Worm (Caenorhabditis elegans) whole organism, late embryonic: ENCODE measurements around the gene W01B6.6.
A peak's percentile ranks its signal among the peaks of the same experiment; 100 is the strongest.

ENCODE experiments used
- C08G9.2 ChIP-seq: sonication (generic microtip); optimal IDR thresholded peaks from 2 replicates; lab custom pipeline; 2016; ENCODE audit warnings: mild to moderate bottlenecking, missing genetic modification characterization, moderate library complexity, missing compliant biosample characterization
- C38D4.7 ChIP-seq: fragments of 200-800 bp; sonication (Bioruptor generic); optimal IDR thresholded peaks from 2 replicates; lab custom pipeline; 2018; ENCODE audit warnings: mild to moderate bottlenecking, missing genetic modification characterization, moderate library complexity, missing compliant biosample characterization
- K02D7.2 ChIP-seq: sonication (generic microtip); optimal IDR thresholded peaks from 2 replicates; lab custom pipeline; 2017; ENCODE audit warnings: mild to moderate bottlenecking, missing genetic modification characterization, missing compliant biosample characterization
- K09A11.1 ChIP-seq: sonication (generic microtip); optimal IDR thresholded peaks from 2 replicates; lab custom pipeline; 2017; ENCODE audit warnings: antibody characterized with exemption, mild to moderate bottlenecking, missing genetic modification characterization, missing compliant biosample characterization; ENCODE audit not compliant: insufficient read depth
- T23F11.4 ChIP-seq: fragments of 200-800 bp; sonication (Bioruptor generic); optimal IDR thresholded peaks from 2 replicates; lab custom pipeline; 2018; ENCODE audit warnings: mild to moderate bottlenecking, missing genetic modification characterization, missing compliant biosample characterization
- ahr-1 ChIP-seq: sonication (generic microtip); optimal IDR thresholded peaks from 2 replicates; lab custom pipeline; 2016; ENCODE audit warnings: missing genetic modification characterization, missing compliant biosample characterization
- ama-1 ChIP-seq: fragments of 150-350 bp; optimal IDR thresholded peaks from 2 replicates; lab custom pipeline; 2014
- ceh-18 ChIP-seq: sonication (generic microtip); optimal IDR thresholded peaks from 2 replicates; lab custom pipeline; 2016; ENCODE audit warnings: missing genetic modification characterization, missing compliant biosample characterization
- ceh-2 ChIP-seq: sonication (generic microtip); optimal IDR thresholded peaks from 2 replicates; lab custom pipeline; 2016; ENCODE audit warnings: missing genotype, missing genetic modification characterization, missing compliant biosample characterization
- ceh-22 ChIP-seq: sonication (generic microtip); optimal IDR thresholded peaks from 2 replicates; lab custom pipeline; 2017; ENCODE audit warnings: missing biosample characterization, missing genetic modification characterization
- ceh-24 ChIP-seq: sonication (generic microtip); optimal IDR thresholded peaks from 2 replicates; lab custom pipeline; 2016; ENCODE audit warnings: mild to moderate bottlenecking, missing genetic modification characterization, missing compliant biosample characterization
- ceh-31 ChIP-seq: sonication (generic microtip); optimal IDR thresholded peaks from 2 replicates; lab custom pipeline; 2016; ENCODE audit warnings: missing genetic modification characterization, missing compliant biosample characterization
- ceh-34 ChIP-seq: sonication (generic microtip); optimal IDR thresholded peaks from 2 replicates; lab custom pipeline; 2016; ENCODE audit warnings: mild to moderate bottlenecking, missing genetic modification characterization, missing compliant biosample characterization
- ceh-45 ChIP-seq: fragments of 200-800 bp; sonication (Bioruptor generic); IDR thresholded peaks from 2 replicates; pipeline ENCODE4 v1.3.6; 2022; ENCODE audit warnings: missing genetic modification reagents, missing genetic modification characterization, missing compliant biosample characterization
- che-1 ChIP-seq: sonication (generic microtip); optimal IDR thresholded peaks from 2 replicates; lab custom pipeline; 2016; ENCODE audit warnings: mild to moderate bottlenecking, missing genetic modification characterization, missing compliant biosample characterization
- dmd-4 ChIP-seq: sonication (generic microtip); optimal IDR thresholded peaks from 2 replicates; lab custom pipeline; 2016; ENCODE audit warnings: borderline replicate concordance, missing genetic modification characterization, missing compliant biosample characterization
- elt-2 ChIP-seq: sonication (generic microtip); optimal IDR thresholded peaks from 2 replicates; lab custom pipeline; 2016; ENCODE audit warnings: missing genetic modification reagents, missing genetic modification characterization, missing compliant biosample characterization
- fkh-10 ChIP-seq: fragments of 150-350 bp; optimal IDR thresholded peaks from 2 replicates; lab custom pipeline; 2014; ENCODE audit warnings: missing biosample characterization, missing genetic modification reagents, missing genetic modification characterization
- fkh-6 ChIP-seq: sonication (generic microtip); optimal IDR thresholded peaks from 2 replicates; lab custom pipeline; 2016; ENCODE audit warnings: missing genetic modification characterization, missing compliant biosample characterization
- hlh-13 ChIP-seq: fragments of 200-800 bp; sonication (Bioruptor generic); optimal IDR thresholded peaks from 2 replicates; lab custom pipeline; 2018; ENCODE audit warnings: mild to moderate bottlenecking, missing genetic modification characterization, missing compliant biosample characterization
- hlh-30 ChIP-seq: sonication (generic microtip); optimal IDR thresholded peaks from 2 replicates; lab custom pipeline; 2017; ENCODE audit warnings: antibody characterized with exemption, missing genetic modification characterization, missing compliant biosample characterization; ENCODE audit not compliant: insufficient read depth
- hlh-8 ChIP-seq: sonication (generic microtip); optimal IDR thresholded peaks from 2 replicates; lab custom pipeline; 2016; ENCODE audit warnings: missing genotype, missing genetic modification characterization, missing compliant biosample characterization
- lim-6 ChIP-seq: sonication (generic microtip); optimal IDR thresholded peaks from 2 replicates; lab custom pipeline; 2016; ENCODE audit warnings: missing genetic modification characterization, missing compliant biosample characterization
- lin-11 ChIP-seq: fragments of 200-800 bp; sonication (Bioruptor generic); optimal IDR thresholded peaks from 2 replicates; lab custom pipeline; 2018; ENCODE audit warnings: mild to moderate bottlenecking, missing genetic modification characterization, missing compliant biosample characterization
- madf-2 ChIP-seq: sonication (generic microtip); optimal IDR thresholded peaks from 2 replicates; lab custom pipeline; 2017; ENCODE audit warnings: missing genetic modification characterization, missing compliant biosample characterization
- mec-3 ChIP-seq: sonication (generic microtip); optimal IDR thresholded peaks from 2 replicates; lab custom pipeline; 2016; ENCODE audit warnings: borderline replicate concordance, missing genetic modification characterization, missing compliant biosample characterization
- nhr-11 ChIP-seq: fragments of 150-350 bp; optimal IDR thresholded peaks from 2 replicates; lab custom pipeline; 2014; ENCODE audit warnings: missing biosample characterization, missing genetic modification characterization
- pag-3 ChIP-seq: sonication (generic microtip); optimal IDR thresholded peaks from 2 replicates; lab custom pipeline; 2016; ENCODE audit warnings: missing compliant biosample characterization, missing genetic modification characterization, borderline replicate concordance
- pat-9 ChIP-seq: fragments of 200-800 bp; sonication (Bioruptor generic); optimal IDR thresholded peaks from 2 replicates; lab custom pipeline; 2018; ENCODE audit warnings: mild to moderate bottlenecking, missing genetic modification characterization, moderate library complexity, missing compliant biosample characterization
- pax-1 ChIP-seq: fragments of 150-350 bp; optimal IDR thresholded peaks from 2 replicates; lab custom pipeline; 2014; ENCODE audit warnings: missing biosample characterization, missing genetic modification characterization
- pros-1 ChIP-seq: fragments of 150-350 bp; optimal IDR thresholded peaks from 2 replicates; lab custom pipeline; 2014; ENCODE audit warnings: missing biosample characterization, missing genetic modification reagents, missing genetic modification characterization
- ref-2 ChIP-seq: sonication (generic microtip); optimal IDR thresholded peaks from 2 replicates; lab custom pipeline; 2016; ENCODE audit warnings: missing genetic modification characterization, missing compliant biosample characterization
- syd-9 ChIP-seq: sonication (generic microtip); optimal IDR thresholded peaks from 2 replicates; lab custom pipeline; 2016; ENCODE audit warnings: mild to moderate bottlenecking, missing genetic modification characterization, moderate library complexity, missing compliant biosample characterization
- tbx-2 ChIP-seq: sonication (generic microtip); optimal IDR thresholded peaks from 2 replicates; lab custom pipeline; 2016; ENCODE audit warnings: missing genetic modification characterization, missing compliant biosample characterization
- unc-3 ChIP-seq, 2 experiments: fragments of 200-800 bp in 1 of 2; sonication (Bioruptor generic) in 1 of 2; sonication (generic microtip) in 1 of 2; conservative IDR thresholded peaks in 1 of 2; optimal IDR thresholded peaks in 1 of 2; 2 replicates each; pipeline versions ENCODE4 v1.3.6 to Lab custom; 2016 to 2022; ENCODE audit warnings: missing compliant biosample characterization in 2 of 2, missing genetic modification characterization in 2 of 2, missing genetic modification reagents in 1 of 2
- unc-42 ChIP-seq: sonication (generic microtip); optimal IDR thresholded peaks from 2 replicates; lab custom pipeline; 2016; ENCODE audit warnings: missing genotype, missing genetic modification characterization, missing compliant biosample characterization
- unc-55 ChIP-seq: sonication (generic microtip); optimal IDR thresholded peaks from 2 replicates; lab custom pipeline; 2017; ENCODE audit warnings: missing biosample characterization, missing genetic modification reagents, missing genetic modification characterization
- unc-86 ChIP-seq: sonication (generic microtip); optimal IDR thresholded peaks from 2 replicates; lab custom pipeline; 2016; ENCODE audit warnings: missing genetic modification characterization, missing compliant biosample characterization
- ztf-16 ChIP-seq: sonication (generic microtip); optimal IDR thresholded peaks from 2 replicates; lab custom pipeline; 2017; ENCODE audit warnings: missing genetic modification characterization, missing compliant biosample characterization

Gene W01B6.6

DNA sequence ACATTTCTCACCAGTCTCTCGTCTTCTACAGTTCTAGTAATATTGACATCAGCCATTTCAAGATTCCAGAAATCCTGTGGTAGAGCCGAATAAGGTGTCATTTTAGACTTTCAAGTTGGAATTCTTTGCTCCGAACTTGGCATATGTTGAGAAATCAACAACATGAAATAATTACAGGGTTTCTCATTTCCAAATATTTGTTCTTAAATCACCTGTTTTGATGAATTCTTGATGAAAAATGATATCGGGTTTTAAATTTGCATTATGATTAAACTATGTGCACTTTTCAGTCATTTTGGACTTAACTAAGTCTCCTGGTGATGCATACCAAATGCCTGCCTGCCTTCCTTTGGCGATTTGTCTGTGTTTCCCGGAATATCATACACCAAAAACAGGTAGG is 27.4 kb upstream of the W01B6.6 start, which contains the start of gene srv-12:
TSS of gene srv-12 (minus strand) at position 101 of the 400 bp plus-strand sequence.
- TF ChIP-seq fkh-6 (tag; lab: Kevin White, UChicago) (no peak), unc-42 (no peak), lim-6 (tag; lab: Kevin White, UChicago) (no peak), che-1 (tag; lab: Kevin White, UChicago) (no peak), pros-1 (no peak), ceh-31 (tag; lab: Kevin White, UChicago) (no peak), ceh-45 (GFP tag; lab: Robert Waterston, UW) (no peak), ama-1 (lab: Kevin White, UChicago) (no peak), fkh-10 (GFP tag; lab: Kevin White, UChicago) (no peak), unc-86 (tag; lab: Kevin White, UChicago) (no peak), C08G9.2 (tag; lab: Kevin White, UChicago) (no peak), ceh-2 (tag; lab: Kevin White, UChicago) (no peak), hlh-30 (tag; lab: Kevin White, UChicago) (no peak), C38D4.7 (no peak), K02D7.2 (tag; lab: Kevin White, UChicago) (no peak), ref-2 (tag; lab: Kevin White, UChicago) (no peak), dmd-4 (tag; lab: Kevin White, UChicago) (no peak), mec-3 (tag; lab: Kevin White, UChicago) (no peak), K09A11.1 (tag; lab: Kevin White, UChicago) (no peak), ceh-24 (no peak)

DNA sequence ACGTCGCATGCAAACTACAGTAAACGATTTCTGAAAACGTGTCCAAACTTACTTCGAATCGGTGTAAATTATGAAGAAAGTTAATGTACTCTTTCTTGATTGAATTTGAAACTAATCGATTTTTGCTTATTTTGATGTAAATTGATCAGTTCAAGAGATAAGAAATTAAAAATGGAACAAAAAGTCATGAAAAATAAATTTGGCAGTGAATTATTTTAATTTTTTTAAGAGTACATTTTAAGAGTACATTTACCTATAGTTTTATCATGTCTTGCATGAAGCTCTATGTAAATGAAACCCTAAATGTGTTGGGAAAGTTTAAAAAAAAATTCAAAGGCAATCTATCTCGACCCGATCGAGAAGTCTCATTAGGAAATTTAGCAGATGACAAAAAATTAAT is 24.8 kb upstream of the W01B6.6 start, which contains the start of gene T04B2.7:
TSS of gene T04B2.7 (minus strand) at position 101 of the 400 bp plus-strand sequence.
- TF ChIP-seq ceh-34 (no peak), lin-11 (no peak), T23F11.4 (GFP tag; lab: Kevin White, UChicago) (no peak), ztf-16 (tag; lab: Kevin White, UChicago) (no peak), syd-9 (no peak), madf-2 (tag; lab: Kevin White, UChicago) (no peak), che-1 (tag; lab: Kevin White, UChicago) (no peak), ahr-1 (tag; lab: Kevin White, UChicago) (no peak), unc-55 (GFP tag; lab: Kevin White, UChicago) (no peak), fkh-10 (GFP tag; lab: Kevin White, UChicago) (no peak)

DNA sequence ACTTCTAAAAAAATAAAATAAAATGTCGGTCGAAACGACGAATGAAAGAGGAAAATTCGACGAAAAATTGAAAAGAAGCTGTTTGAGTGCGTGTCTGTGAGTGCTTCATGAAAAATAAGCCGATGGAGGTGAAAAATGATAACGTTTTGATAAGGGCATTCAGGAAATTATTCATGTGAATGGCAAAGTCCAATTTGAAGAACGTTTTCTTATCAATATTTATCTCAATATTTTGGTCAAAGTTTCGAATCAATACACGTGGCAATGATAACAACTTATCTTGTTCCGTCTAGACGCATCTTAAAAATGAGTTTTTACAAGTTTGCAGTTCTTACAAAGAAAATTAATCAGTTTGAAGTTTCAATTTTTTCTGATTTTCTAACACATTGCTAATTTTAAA is 21.7 kb upstream of the W01B6.6 start:
- TF ChIP-seq elt-2 (tag; lab: Kevin White, UChicago) (peak; percentile 91), hlh-8 (tag; lab: Kevin White, UChicago) (no peak)

DNA sequence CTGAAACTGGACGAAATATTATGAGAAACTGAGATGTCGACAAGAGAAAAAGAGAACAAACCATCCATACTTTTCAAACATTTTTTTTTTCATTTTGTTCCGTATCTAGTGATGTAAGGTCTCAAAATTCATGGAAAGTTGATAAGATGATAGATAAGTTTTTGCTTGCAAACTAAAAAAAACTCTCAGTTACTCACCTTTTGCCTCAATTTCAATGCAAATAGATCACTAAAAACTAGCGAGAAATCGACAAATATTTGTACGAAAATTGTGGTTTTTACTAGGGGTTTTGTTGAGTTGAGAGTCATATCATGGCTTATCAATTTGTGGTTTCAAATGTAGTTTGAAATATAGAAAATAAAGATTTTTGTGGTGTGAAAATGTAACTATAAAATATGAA is 20.1 kb upstream of the W01B6.6 start:
- TF ChIP-seq pax-1: no peak
- no peak for TF ChIP-seq ceh-18
- no peak for TF ChIP-seq fkh-10 (GFP tag; lab: Kevin White, UChicago)
- no peak for TF ChIP-seq pat-9 (tag; lab: Kevin White, UChicago)
- TF ChIP-seq nhr-11 (tag; lab: Kevin White, UChicago): no peak
- no peak for TF ChIP-seq ceh-45 (GFP tag; lab: Robert Waterston, UW)
- TF ChIP-seq T23F11.4 (GFP tag; lab: Kevin White, UChicago): no peak
- no peak for TF ChIP-seq lim-6 (tag; lab: Kevin White, UChicago)
- TF ChIP-seq pros-1: no peak
- TF ChIP-seq pag-3 (tag; lab: Kevin White, UChicago): no peak
- TF ChIP-seq unc-3 (GFP tag; conservative IDR thresholded peaks at IDR 0.05; lab: Robert Waterston, UW): no peak
- no peak for TF ChIP-seq unc-3 (tag; optimal IDR thresholded peaks at IDR 0.05; lab: Kevin White, UChicago)
- no peak for TF ChIP-seq tbx-2
- TF ChIP-seq ceh-22: no peak
- no peak for TF ChIP-seq hlh-13 (GFP tag; lab: Kevin White, UChicago)
- no peak for TF ChIP-seq K09A11.1 (tag; lab: Kevin White, UChicago)
